Worm (Caenorhabditis elegans) whole organism, young adult: ENCODE data around the gene cest-16.

Experiments
- B0261.1 ChIP-seq: sonication (generic microtip); optimal IDR thresholded peaks from 2 replicates; lab custom pipeline; 2016; ENCODE audit warnings: mild to moderate bottlenecking, missing genetic modification characterization, moderate library complexity, missing compliant biosample characterization
- B0336.3 ChIP-seq: fragments of 200-800 bp; sonication (Bioruptor generic); IDR thresholded peaks from 2 replicates; pipeline ENCODE4 v1.3.6; 2022; ENCODE audit warnings: missing genetic modification characterization, missing compliant biosample characterization
- F10E7.11 ChIP-seq: sonication (generic microtip); optimal IDR thresholded peaks from 2 replicates; lab custom pipeline; 2017; ENCODE audit warnings: mild to moderate bottlenecking, missing genetic modification characterization, moderate library complexity, missing compliant biosample characterization
- F22D6.2 ChIP-seq: sonication (generic microtip); optimal IDR thresholded peaks from 2 replicates; lab custom pipeline; 2016; ENCODE audit warnings: mild to moderate bottlenecking, missing genetic modification characterization, missing compliant biosample characterization
- F23B12.7 ChIP-seq: sonication (generic microtip); optimal IDR thresholded peaks from 2 replicates; lab custom pipeline; 2017; ENCODE audit warnings: missing genetic modification characterization, mild to moderate bottlenecking, missing compliant biosample characterization, antibody characterized with exemption, moderate library complexity; ENCODE audit not compliant: insufficient read depth
- F49E8.2 ChIP-seq: sonication (generic microtip); optimal IDR thresholded peaks from 3 replicates; lab custom pipeline; 2017; ENCODE audit warnings: missing genetic modification characterization, mild to moderate bottlenecking, missing compliant biosample characterization, antibody characterized with exemption, moderate library complexity; ENCODE audit not compliant: insufficient read depth
- F55B11.4 ChIP-seq: sonication (generic microtip); optimal IDR thresholded peaks from 2 replicates; lab custom pipeline; 2016; ENCODE audit warnings: missing compliant biosample characterization, missing genetic modification characterization, borderline replicate concordance; ENCODE audit not compliant: insufficient read depth
- F57A8.1 ChIP-seq: fragments of 200-800 bp; sonication (Bioruptor generic); optimal IDR thresholded peaks from 2 replicates; lab custom pipeline; 2018; ENCODE audit warnings: mild to moderate bottlenecking, missing genetic modification characterization, moderate library complexity, missing compliant biosample characterization
- K12H6.12 ChIP-seq: fragments of 200-800 bp; sonication (Bioruptor generic); optimal IDR thresholded peaks from 2 replicates; lab custom pipeline; 2018; ENCODE audit warnings: mild to moderate bottlenecking, missing genetic modification characterization, missing compliant biosample characterization
- T26A5.8 ChIP-seq: sonication (generic microtip); optimal IDR thresholded peaks from 2 replicates; lab custom pipeline; 2016; ENCODE audit warnings: missing genetic modification characterization, missing compliant biosample characterization
- Y53G8AR.9 ChIP-seq: fragments of 200-800 bp; sonication (Bioruptor generic); conservative IDR thresholded peaks from 2 replicates; pipeline ENCODE4 v1.3.6; 2022; ENCODE audit warnings: missing genetic modification reagents, missing genetic modification characterization, missing compliant biosample characterization
- Y56A3A.18 ChIP-seq: fragments of 200-800 bp; sonication (Bioruptor generic); IDR thresholded peaks from 2 replicates; pipeline ENCODE4 v1.3.6; 2022; ENCODE audit warnings: missing genetic modification reagents, missing genetic modification characterization, missing compliant biosample characterization
- Y67H2A.10 ChIP-seq: fragments of 200-800 bp; sonication (Bioruptor generic); conservative IDR thresholded peaks from 2 replicates; pipeline ENCODE4 v1.3.6; 2022; ENCODE audit warnings: missing genetic modification reagents, missing genetic modification characterization, missing compliant biosample characterization
- akir-1 ChIP-seq: fragments of 200-800 bp; sonication (Bioruptor generic); optimal IDR thresholded peaks from 2 replicates; lab custom pipeline; 2018; ENCODE audit warnings: mild to moderate bottlenecking, missing genetic modification characterization, moderate library complexity, missing compliant biosample characterization
- attf-3 ChIP-seq: fragments of 200-800 bp; sonication (Bioruptor generic); conservative IDR thresholded peaks from 2 replicates; pipeline ENCODE4 v1.3.6; 2022; ENCODE audit warnings: missing genetic modification reagents, missing genetic modification characterization, missing compliant biosample characterization
- bed-1 ChIP-seq: fragments of 200-800 bp; sonication (Bioruptor generic); IDR thresholded peaks from 2 replicates; pipeline ENCODE4 v1.3.6; 2022; ENCODE audit warnings: missing genetic modification reagents, missing genetic modification characterization, missing compliant biosample characterization
- bed-2 ChIP-seq: fragments of 200-800 bp; sonication (Bioruptor generic); IDR thresholded peaks from 2 replicates; pipeline ENCODE4 v1.3.6; 2022; ENCODE audit warnings: missing genetic modification reagents, missing genetic modification characterization, missing compliant biosample characterization
- cebp-1 ChIP-seq, 2 experiments: fragments of 200-800 bp in 1 of 2; sonication (Bioruptor generic) in 1 of 2; sonication (generic microtip) in 1 of 2; IDR thresholded peaks in 1 of 2; optimal IDR thresholded peaks in 1 of 2; 2 replicates each; pipeline versions ENCODE4 v1.3.6 to Lab custom; 2017 to 2022; ENCODE audit warnings: missing compliant biosample characterization in 2 of 2, missing genetic modification characterization in 2 of 2, mild to moderate bottlenecking in 1 of 2, missing genetic modification reagents in 1 of 2, moderate library complexity in 1 of 2
- ceh-100 ChIP-seq: fragments of 200-800 bp; sonication (Bioruptor generic); IDR thresholded peaks from 2 replicates; pipeline ENCODE4 v1.3.6; 2022; ENCODE audit warnings: missing genetic modification reagents, missing genetic modification characterization, missing compliant biosample characterization
- ceh-40 ChIP-seq: fragments of 200-800 bp; sonication (Bioruptor generic); IDR thresholded peaks from 2 replicates; pipeline ENCODE4 v1.3.6; 2022; ENCODE audit warnings: missing genetic modification characterization, missing compliant biosample characterization
- ceh-79 ChIP-seq: sonication (generic microtip); optimal IDR thresholded peaks from 2 replicates; lab custom pipeline; 2017; ENCODE audit warnings: mild to moderate bottlenecking, missing genetic modification characterization, missing compliant biosample characterization
- dpl-1 ChIP-seq: fragments of 150-350 bp; optimal IDR thresholded peaks from 2 replicates; lab custom pipeline; 2014; ENCODE audit warnings: missing biosample characterization, missing genetic modification reagents, missing genetic modification characterization
- efl-1 ChIP-seq: fragments of 150-350 bp; optimal IDR thresholded peaks from 2 replicates; lab custom pipeline; 2014; ENCODE audit warnings: missing biosample characterization, missing genetic modification reagents, missing genetic modification characterization
- egl-44 ChIP-seq: fragments of 200-800 bp; sonication (Bioruptor generic); IDR thresholded peaks from 2 replicates; pipeline ENCODE4 v1.3.6; 2022; ENCODE audit warnings: missing genetic modification reagents, missing genetic modification characterization, missing compliant biosample characterization
- gei-17 ChIP-seq: fragments of 200-800 bp; sonication (Bioruptor generic); optimal IDR thresholded peaks from 2 replicates; lab custom pipeline; 2018; ENCODE audit warnings: mild to moderate bottlenecking, missing genetic modification characterization, missing compliant biosample characterization
- let-526 ChIP-seq: fragments of 200-800 bp; sonication (Bioruptor generic); IDR thresholded peaks from 2 replicates; pipeline ENCODE4 v1.3.6; 2022; ENCODE audit warnings: missing genetic modification reagents, missing genetic modification characterization, missing compliant biosample characterization
- let-607 ChIP-seq, 2 experiments: fragments of 200-800 bp in 1 of 2; sonication (Bioruptor generic) in 1 of 2; sonication (generic microtip) in 1 of 2; optimal IDR thresholded peaks; 2 replicates each; lab custom pipeline; 2016 to 2018; ENCODE audit warnings: mild to moderate bottlenecking in 2 of 2, missing compliant biosample characterization in 2 of 2, missing genetic modification characterization in 2 of 2, moderate library complexity in 2 of 2, missing genotype in 1 of 2
- lin-26 ChIP-seq: fragments of 200-800 bp; sonication (Bioruptor generic); IDR thresholded peaks from 2 replicates; pipeline ENCODE4 v1.3.6; 2022; ENCODE audit warnings: missing genetic modification reagents, missing genetic modification characterization, missing compliant biosample characterization
- lin-35 ChIP-seq, 3 experiments: fragments of 150-350 bp in 2 of 3; sonication (generic microtip) in 1 of 3; optimal IDR thresholded peaks; 2 replicates each; lab custom pipeline; 2014 to 2018; ENCODE audit warnings: missing biosample characterization in 3 of 3, missing genetic modification characterization in 3 of 3, missing genetic modification reagents in 3 of 3
- madf-8 ChIP-seq: fragments of 200-800 bp; sonication (Bioruptor generic); conservative IDR thresholded peaks from 2 replicates; pipeline ENCODE4 v1.3.6; 2022; ENCODE audit warnings: missing genetic modification reagents, missing genetic modification characterization, missing compliant biosample characterization
- mel-28 ChIP-seq: sonication (generic microtip); optimal IDR thresholded peaks from 2 replicates; lab custom pipeline; 2016; ENCODE audit warnings: borderline replicate concordance, mild to moderate bottlenecking, missing genetic modification characterization, missing compliant biosample characterization
- nhr-120 ChIP-seq: fragments of 200-800 bp; sonication (Bioruptor generic); IDR thresholded peaks from 2 replicates; pipeline ENCODE4 v1.3.6; 2022; ENCODE audit warnings: missing genetic modification characterization, missing compliant biosample characterization
- nhr-179 ChIP-seq: sonication (generic microtip); optimal IDR thresholded peaks from 2 replicates; lab custom pipeline; 2016; ENCODE audit warnings: mild to moderate bottlenecking, missing genetic modification characterization, missing compliant biosample characterization
- nhr-27 ChIP-seq: fragments of 200-800 bp; sonication (Bioruptor generic); optimal IDR thresholded peaks from 2 replicates; lab custom pipeline; 2018; ENCODE audit warnings: mild to moderate bottlenecking, missing genetic modification characterization, moderate library complexity, missing compliant biosample characterization
- pha-4 ChIP-seq: fragments of 150-350 bp; sonication (generic microtip); optimal IDR thresholded peaks from 2 replicates; lab custom pipeline; 2014; ENCODE audit warnings: missing biosample characterization, missing genetic modification reagents, missing genetic modification characterization
- somi-1 ChIP-seq: fragments of 200-800 bp; sonication (Bioruptor generic); optimal IDR thresholded peaks from 2 replicates; lab custom pipeline; 2018; ENCODE audit warnings: mild to moderate bottlenecking, missing genetic modification characterization, missing compliant biosample characterization
- zfh-2 ChIP-seq: fragments of 200-800 bp; sonication (Bioruptor generic); conservative IDR thresholded peaks from 2 replicates; pipeline ENCODE4 v1.3.6; 2022; ENCODE audit warnings: missing genetic modification reagents, missing genetic modification characterization, missing compliant biosample characterization
- zim-3 ChIP-seq: sonication (generic microtip); optimal IDR thresholded peaks from 2 replicates; lab custom pipeline; 2017; ENCODE audit warnings: mild to moderate bottlenecking, missing genetic modification characterization, moderate library complexity, missing compliant biosample characterization
- ztf-18 ChIP-seq: sonication (generic microtip); optimal IDR thresholded peaks from 2 replicates; lab custom pipeline; 2016; ENCODE audit warnings: missing genotype, mild to moderate bottlenecking, missing genetic modification characterization, missing compliant biosample characterization
- ztf-25 ChIP-seq: fragments of 200-800 bp; sonication (Bioruptor generic); IDR thresholded peaks from 2 replicates; pipeline ENCODE4 v1.3.6; 2022; ENCODE audit warnings: missing genetic modification reagents, missing genetic modification characterization, missing compliant biosample characterization

cest-16 gene

DNA sequence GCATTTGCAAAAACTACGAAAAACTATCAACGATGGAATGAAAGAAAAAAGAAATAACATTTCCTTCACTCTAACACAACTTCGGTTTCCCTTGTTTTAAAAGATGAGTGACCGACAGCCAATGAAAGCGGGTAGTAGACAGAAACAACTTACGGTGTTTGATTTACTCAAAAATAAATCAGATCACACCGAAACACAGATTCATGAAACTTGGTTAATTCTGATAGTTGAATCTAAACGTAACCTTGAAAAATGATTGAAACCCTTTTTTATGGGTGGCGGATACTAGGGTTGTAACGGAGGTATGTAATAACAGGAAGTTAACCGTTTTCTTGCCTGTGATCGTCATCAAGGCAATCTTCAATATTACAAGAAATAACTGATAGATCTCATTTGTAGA is 24.4 kb upstream of the cest-16 start:
- TF ChIP-seq egl-44 (GFP tag; lab: Robert Waterston, UW) (no peak), F22D6.2 (tag; lab: Kevin White, UChicago) (no peak), bed-1 (GFP tag; lab: Robert Waterston, UW) (no peak), cebp-1 (GFP tag; IDR thresholded peaks at IDR 0.05; lab: Robert Waterston, UW) (no peak), cebp-1 (tag; optimal IDR thresholded peaks at IDR 0.05; lab: Kevin White, UChicago) (no peak), F23B12.7 (tag; lab: Kevin White, UChicago) (no peak), nhr-179 (tag; lab: Kevin White, UChicago) (no peak), lin-26 (GFP tag; lab: Robert Waterston, UW) (no peak), nhr-120 (GFP tag; lab: Robert Waterston, UW) (no peak), ztf-25 (GFP tag; lab: Robert Waterston, UW) (no peak), let-526 (GFP tag; lab: Robert Waterston, UW) (no peak), pha-4 (tag; lab: Kevin White, UChicago) (no peak), lin-35 (GFP tag; optimal IDR thresholded peaks at IDR 0.05; lab: Kevin White, UChicago) (no peak)

DNA sequence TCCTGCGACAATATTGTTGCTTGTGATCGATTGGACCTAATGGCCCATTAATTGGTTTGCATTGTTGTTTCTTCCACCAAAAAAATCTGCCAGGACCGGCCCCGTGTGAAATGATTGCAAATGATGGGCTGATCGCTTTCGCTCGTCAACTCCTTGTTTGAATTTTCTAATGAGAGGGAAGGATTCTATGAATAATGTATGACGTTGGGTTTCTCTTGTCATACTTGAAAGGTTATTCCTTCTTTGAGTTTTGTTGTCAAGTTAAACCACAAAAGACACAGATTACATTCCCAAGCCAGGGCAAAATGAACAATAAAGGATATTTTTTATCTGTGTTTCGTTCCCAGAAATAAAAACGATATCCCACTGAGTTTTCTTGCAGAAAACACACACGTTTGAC is 23.0 kb upstream of the cest-16 start:
- no peak for TF ChIP-seq somi-1
- TF ChIP-seq bed-1 (GFP tag; lab: Robert Waterston, UW), result no peak
- no peak for TF ChIP-seq mel-28
- no peak for TF ChIP-seq zfh-2 (GFP tag; lab: Robert Waterston, UW)
- TF ChIP-seq efl-1, result no peak
- no peak for TF ChIP-seq madf-8 (GFP tag; lab: Robert Waterston, UW)
- no peak for TF ChIP-seq Y56A3A.18 (GFP tag; lab: Robert Waterston, UW)
- TF ChIP-seq ztf-18 (tag; lab: Kevin White, UChicago), result no peak
- no peak for TF ChIP-seq lin-35 (GFP tag; optimal IDR thresholded peaks at IDR 0.05; lab: Kevin White, UChicago)
- TF ChIP-seq dpl-1 (GFP tag; lab: Kevin White, UChicago), result no peak
- TF ChIP-seq Y67H2A.10, result no peak
- no peak for TF ChIP-seq egl-44 (GFP tag; lab: Robert Waterston, UW)
- TF ChIP-seq bed-2 (GFP tag; lab: Robert Waterston, UW), result no peak
- no peak for TF ChIP-seq T26A5.8 (tag; lab: Kevin White, UChicago)
- no peak for TF ChIP-seq K12H6.12 (tag; lab: Kevin White, UChicago)
- no peak for TF ChIP-seq akir-1 (GFP tag; lab: Kevin White, UChicago)
- TF ChIP-seq B0261.1 (tag; lab: Kevin White, UChicago), result no peak
- no peak for TF ChIP-seq gei-17

DNA sequence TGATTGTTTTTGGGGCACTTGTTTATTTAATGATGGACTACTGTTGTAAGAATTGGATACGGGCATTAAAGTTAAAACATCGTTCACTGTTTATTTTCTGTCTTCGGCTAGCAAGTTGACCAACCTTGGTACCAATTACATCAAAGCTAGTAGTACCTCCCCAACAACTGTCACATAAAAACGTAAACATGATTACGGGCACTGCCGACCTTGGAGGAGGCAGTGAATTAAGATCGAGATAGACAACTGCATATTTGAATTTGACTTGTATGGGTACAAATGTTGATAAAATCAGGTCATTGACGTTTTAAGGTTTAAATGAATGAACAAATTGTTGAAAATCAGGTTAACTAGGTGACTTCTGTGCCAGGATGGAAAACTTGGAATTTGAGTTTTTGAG is 22.5 kb upstream of the cest-16 start:
- TF ChIP-seq let-607 (tag; optimal IDR thresholded peaks at IDR 0.05; lab: Kevin White, UChicago), result no peak
- no peak for TF ChIP-seq nhr-27 (tag; lab: Kevin White, UChicago)
- TF ChIP-seq T26A5.8 (tag; lab: Kevin White, UChicago), result no peak
- no peak for TF ChIP-seq ceh-100 (GFP tag; lab: Robert Waterston, UW)
- no peak for TF ChIP-seq F57A8.1 (GFP tag; lab: Kevin White, UChicago)
- no peak for TF ChIP-seq pha-4 (tag; lab: Kevin White, UChicago)
- TF ChIP-seq B0336.3 (GFP tag; lab: Robert Waterston, UW), result no peak
- no peak for TF ChIP-seq F55B11.4 (tag; lab: Kevin White, UChicago)
- TF ChIP-seq attf-3, result no peak
- TF ChIP-seq Y53G8AR.9 (GFP tag; lab: Robert Waterston, UW), result no peak
- TF ChIP-seq zim-3 (tag; lab: Kevin White, UChicago), result no peak
- TF ChIP-seq F49E8.2 (tag; lab: Kevin White, UChicago), result no peak
- no peak for TF ChIP-seq F10E7.11 (tag; lab: Kevin White, UChicago)
- TF ChIP-seq ceh-79 (tag; lab: Kevin White, UChicago), result no peak
- no peak for TF ChIP-seq ceh-40
